Fruit fly (Drosophila melanogaster): ENCODE results near the gene CG7600.

DNA sequence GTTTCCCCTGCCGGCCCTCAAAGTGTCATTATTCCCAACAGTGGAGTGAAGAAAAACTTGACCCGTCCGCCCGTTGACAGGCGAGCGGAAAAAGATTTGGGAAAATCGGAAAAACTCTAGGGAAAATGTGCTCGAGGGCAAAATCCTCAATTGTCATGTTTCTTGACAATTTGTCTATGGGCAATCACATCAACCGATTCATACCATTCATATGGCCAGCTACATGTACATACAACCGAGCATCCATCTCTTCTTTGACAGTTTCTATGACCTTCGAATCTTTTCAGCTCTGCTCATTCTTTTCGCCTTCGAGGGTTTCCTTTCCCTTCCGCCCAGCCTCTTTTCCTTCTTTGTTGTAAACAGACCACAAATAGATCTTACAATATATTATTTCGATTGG is 49.2 kb downstream of the CG7600 start:
- TF ChIP-seq CG9948 (tag; optimal IDR thresholded peaks at IDR 0.05) (no peak), EcR (GFP tag; optimal IDR thresholded peaks at IDR 0.05) (no peak), CG8159 (tag; optimal IDR thresholded peaks at IDR 0.05) (no peak), CG13204 (GFP tag; optimal IDR thresholded peaks at IDR 0.05) (no peak), Pif1A (GFP tag; optimal IDR thresholded peaks at IDR 0.05) (no peak), Snoo (tag; optimal IDR thresholded peaks at IDR 0.05) (no peak)

All from whole organism, pupa.